Worm (Caenorhabditis elegans) whole organism, L2 larva: ENCODE data around the gene mps-4.

Experiments
- F13H6.1 ChIP-seq: sonication (generic microtip); optimal IDR thresholded peaks from 2 replicates; lab custom pipeline; 2016; ENCODE audit warnings: missing genetic modification characterization, missing compliant biosample characterization
- ama-1 ChIP-seq: fragments of 150-350 bp; optimal IDR thresholded peaks from 2 replicates; lab custom pipeline; 2018; ENCODE audit warnings: inconsistent platforms
- lin-13 ChIP-seq: fragments of 150-350 bp; optimal IDR thresholded peaks from 2 replicates; lab custom pipeline; 2014; ENCODE audit warnings: missing biosample characterization, missing genetic modification reagents, missing genetic modification characterization
- lin-39 ChIP-seq: fragments of 150-350 bp; optimal IDR thresholded peaks from 2 replicates; lab custom pipeline; 2014; ENCODE audit warnings: missing biosample characterization, missing genetic modification reagents, missing genetic modification characterization
- nhr-237 ChIP-seq: fragments of 150-350 bp; optimal IDR thresholded peaks from 2 replicates; lab custom pipeline; 2014; ENCODE audit warnings: missing biosample characterization, missing genetic modification characterization
- nhr-77 ChIP-seq: fragments of 150-350 bp; optimal IDR thresholded peaks from 2 replicates; lab custom pipeline; 2014; ENCODE audit warnings: missing biosample characterization, missing genetic modification characterization
- sma-9 ChIP-seq, 2 experiments: fragments of 150-350 bp in 1 of 2; sonication (generic microtip) in 1 of 2; optimal IDR thresholded peaks; 2 replicates each; lab custom pipeline; 2014 to 2016; ENCODE audit warnings: missing genetic modification characterization in 2 of 2, mild to moderate bottlenecking in 1 of 2, missing biosample characterization in 1 of 2, missing compliant biosample characterization in 1 of 2, missing genetic modification reagents in 1 of 2, moderate library complexity in 1 of 2
- ztf-11 ChIP-seq: sonication (generic microtip); optimal IDR thresholded peaks from 2 replicates; lab custom pipeline; 2017; ENCODE audit warnings: missing biosample characterization, missing genetic modification characterization

- TF ChIP-seq sma-9 (GFP tag; optimal IDR thresholded peaks at IDR 0.05; lab: Kevin White, UChicago) (no peak), sma-9 (tag; optimal IDR thresholded peaks at IDR 0.05; lab: Kevin White, UChicago) (no peak), ztf-11 (tag; lab: Kevin White, UChicago) (no peak), lin-13 (GFP tag; lab: Kevin White, UChicago) (no peak), nhr-237 (tag; lab: Kevin White, UChicago) (no peak), ama-1 (lab: Kevin White, UChicago) (no peak), F13H6.1 (tag; lab: Kevin White, UChicago) (no peak), nhr-77 (tag; lab: Kevin White, UChicago) (no peak), lin-39 (tag; lab: Kevin White, UChicago) (no peak)
These were observed 21.4 kb downstream of the mps-4 start, which contains the start of gene knl-1 for ce11 chrIII:8250007-8250683.
